Fruit fly (Drosophila melanogaster): ENCODE data around the gene CG32816.

Gene CG32816

DNA sequence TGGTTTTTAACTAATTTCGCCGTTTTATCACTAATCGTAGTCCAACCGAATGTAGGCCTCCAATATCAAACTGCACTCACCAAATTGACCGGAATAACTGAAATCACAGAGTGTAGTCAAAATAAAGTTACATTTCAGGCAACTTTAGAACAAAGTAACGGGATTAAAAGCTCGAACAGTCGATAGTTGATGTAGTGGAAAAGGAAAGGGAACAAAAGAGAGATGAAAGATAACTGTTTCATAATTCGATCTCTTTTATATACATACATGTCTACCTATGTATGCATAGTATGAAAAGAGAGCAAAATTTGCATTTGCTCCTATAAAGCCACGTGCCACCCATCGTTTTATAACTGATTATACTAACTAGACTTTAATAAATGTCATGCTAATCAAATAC lies at the start of gene CG32816:
Gene CG32816 (minus strand): TSS at position 101 of the 400 bp plus-strand sequence.
- TF ChIP-seq CG7368 (GFP tag; optimal IDR thresholded peaks at IDR 0.05) (no peak), net (GFP tag; optimal IDR thresholded peaks at IDR 0.05) (no peak), svp (GFP tag) (no peak), CG11902 (GFP tag; optimal IDR thresholded peaks at IDR 0.05) (no peak)

- TF ChIP-seq ss (GFP tag; optimal IDR thresholded peaks at IDR 0.05) (no peak), CG6854 (GFP tag; optimal IDR thresholded peaks at IDR 0.05) (no peak)
Measured at dm6 chrX:518858-519257, 48.3 kb upstream of the CG32816 start.

DNA sequence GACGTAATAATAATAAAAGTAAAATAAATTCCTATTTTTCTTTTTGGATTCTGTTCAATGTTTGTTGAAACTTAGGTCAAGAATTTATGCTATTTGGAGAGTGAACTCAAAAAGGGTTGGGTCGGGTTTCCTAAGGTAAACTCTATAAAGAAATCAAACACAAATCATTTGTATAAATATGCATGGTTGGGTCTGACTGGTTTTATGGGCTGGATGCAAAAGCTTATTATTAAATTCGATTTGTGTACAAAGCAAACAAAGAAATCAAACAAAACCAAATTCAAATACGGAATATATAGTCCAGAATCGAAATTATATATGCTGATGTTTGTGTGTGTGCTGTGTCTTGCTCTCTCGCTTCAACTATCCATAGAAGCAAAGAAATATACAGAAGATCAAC lies 45.1 kb upstream of the CG32816 start:
- TF ChIP-seq fd85E (GFP tag; optimal IDR thresholded peaks at IDR 0.05), result no peak
- peak; percentile 49 for TF ChIP-seq fkh (GFP tag; optimal IDR thresholded peaks at IDR 0.05)

DNA sequence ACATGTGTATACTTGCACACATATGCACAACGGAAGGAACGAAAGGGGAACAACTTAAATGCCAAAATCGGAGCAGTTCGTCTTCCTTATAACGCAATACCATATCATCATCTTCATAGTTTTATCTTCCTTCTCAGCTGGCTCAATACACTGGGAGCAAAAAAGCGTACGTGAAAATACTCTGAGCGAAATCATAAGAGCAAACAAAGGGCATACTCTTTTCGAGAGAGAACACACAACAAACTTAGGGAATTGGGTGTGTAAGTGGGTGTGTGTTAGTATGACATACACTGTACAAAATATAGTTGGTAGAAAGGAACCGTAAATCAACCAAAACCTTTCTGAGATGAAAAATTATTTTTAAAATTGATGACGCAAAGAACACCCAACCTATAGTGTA lies 42.0 kb upstream of the CG32816 start:
- TF ChIP-seq svp (GFP tag) (peak; percentile 25), Eip78C (GFP tag) (peak; percentile 67), CG8119 (GFP tag; IDR thresholded peaks at IDR 0.05) (no peak)

DNA sequence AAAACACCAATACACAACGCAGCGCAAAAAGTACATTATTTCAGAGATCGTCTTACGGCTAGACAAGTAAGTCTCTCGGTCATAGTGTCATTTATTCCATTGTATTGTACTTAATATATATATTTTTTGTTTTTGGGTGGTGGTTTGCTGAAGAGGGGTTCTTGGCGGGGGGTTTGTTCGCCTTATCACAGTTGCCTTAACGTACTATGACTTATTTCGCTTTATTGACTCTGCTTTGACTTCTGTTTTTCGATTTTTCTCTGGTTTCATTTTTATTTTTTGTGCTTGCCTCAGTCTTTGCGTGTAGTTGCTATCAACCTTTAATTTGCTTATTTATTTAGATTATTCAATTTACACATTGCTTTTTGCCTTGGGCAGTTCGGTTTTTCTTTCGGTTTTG lies 40.0 kb upstream of the CG32816 start:
- TF ChIP-seq vri (GFP tag; optimal IDR thresholded peaks at IDR 0.05) (peak; percentile 55), fkh (GFP tag; optimal IDR thresholded peaks at IDR 0.05) (peak; percentile 53), Blimp-1 (GFP tag; optimal IDR thresholded peaks at IDR 0.05) (no peak), svp (GFP tag) (peak; percentile 94)

dm6 chrX:509117-509516 lies 38.6 kb upstream of the CG32816 start, which contains the start of gene arg:
TSS of gene arg (plus strand) at chrX:509435.
- TF ChIP-seq Sox102F (GFP tag; optimal IDR thresholded peaks at IDR 0.05), result no peak
- no peak for TF ChIP-seq esn (GFP tag; optimal IDR thresholded peaks at IDR 0.05)
- TF ChIP-seq CG10669 (GFP tag; optimal IDR thresholded peaks at IDR 0.05), result no peak
- TF ChIP-seq CG6792 (GFP tag; optimal IDR thresholded peaks at IDR 0.05), result no peak
- no peak for TF ChIP-seq Sox15 (GFP tag; optimal IDR thresholded peaks at IDR 0.05)
- no peak for TF ChIP-seq CG32006 (GFP tag; optimal IDR thresholded peaks at IDR 0.05)
- no peak for TF ChIP-seq lz (GFP tag; optimal IDR thresholded peaks at IDR 0.05)
- no peak for TF ChIP-seq cyc (GFP tag; optimal IDR thresholded peaks at IDR 0.05)
- no peak for TF ChIP-seq Eip75B (GFP tag; optimal IDR thresholded peaks at IDR 0.05)
- peak; percentile 82 for TF ChIP-seq svp (GFP tag)
- TF ChIP-seq CG31627 (GFP tag; optimal IDR thresholded peaks at IDR 0.05), result no peak
- no peak for TF ChIP-seq salr (GFP tag; optimal IDR thresholded peaks at IDR 0.05)
- no peak for TF ChIP-seq CG11294 (GFP tag; IDR thresholded peaks at IDR 0.05)
- TF ChIP-seq dsx (GFP tag; optimal IDR thresholded peaks at IDR 0.05; ENCODE audit: poor library complexity, severe bottlenecking), result peak; percentile 55
- no peak for TF ChIP-seq ss (GFP tag; optimal IDR thresholded peaks at IDR 0.05)

DNA sequence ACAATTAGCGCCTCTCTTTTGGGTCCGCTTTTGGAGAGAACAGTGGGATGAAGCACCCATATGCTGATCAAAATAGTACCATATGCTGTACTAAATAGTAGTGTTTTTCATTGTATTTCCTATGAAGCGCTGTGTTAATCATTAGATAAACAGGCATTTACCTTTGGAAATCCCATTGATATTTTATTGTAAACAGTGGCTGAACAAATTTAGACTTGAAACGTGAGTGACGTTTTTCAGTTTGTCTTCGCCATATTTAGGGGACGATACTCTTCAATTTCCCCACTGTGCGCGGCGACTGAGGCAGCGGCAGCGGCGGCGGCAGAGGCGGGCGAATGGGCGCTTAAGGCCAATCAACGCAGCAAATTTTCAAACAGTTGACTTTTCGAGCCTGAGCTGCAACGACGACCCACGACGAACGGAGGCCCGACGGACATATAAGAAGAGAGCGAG lies 29.1 kb upstream of the CG32816 start:
- TF ChIP-seq Eip75B (GFP tag; optimal IDR thresholded peaks at IDR 0.05), result no peak
- TF ChIP-seq esn (GFP tag; optimal IDR thresholded peaks at IDR 0.05), result peak; percentile 73
- peak; percentile 3 for TF ChIP-seq fd85E (GFP tag; optimal IDR thresholded peaks at IDR 0.05)
- TF ChIP-seq CG32006 (GFP tag; optimal IDR thresholded peaks at IDR 0.05), result peak; percentile 90
- TF ChIP-seq Sox15 (GFP tag; optimal IDR thresholded peaks at IDR 0.05), result peak; percentile 53
- TF ChIP-seq ss (GFP tag; optimal IDR thresholded peaks at IDR 0.05), result peak; percentile 14 to 63
- peak; percentile 41 for TF ChIP-seq CG16779 (tag; optimal IDR thresholded peaks at IDR 0.05)
- peak; percentile 70 for TF ChIP-seq cyc (GFP tag; optimal IDR thresholded peaks at IDR 0.05)
- TF ChIP-seq Eip78C (GFP tag), result peak; percentile 95
- peak; percentile 67 for TF ChIP-seq CG31627 (GFP tag; optimal IDR thresholded peaks at IDR 0.05)
- TF ChIP-seq CG10669 (GFP tag; optimal IDR thresholded peaks at IDR 0.05), result peak; percentile 74
- TF ChIP-seq CG8632 (GFP tag; optimal IDR thresholded peaks at IDR 0.05), result peak; percentile 59
- TF ChIP-seq achi (GFP tag; optimal IDR thresholded peaks at IDR 0.05), result peak; percentile 68
- no peak for TF ChIP-seq Hr39 (GFP tag; optimal IDR thresholded peaks at IDR 0.05)
- peak; percentile 64 for TF ChIP-seq CG34406 (GFP tag; optimal IDR thresholded peaks at IDR 0.05)
- peak; percentile 78 for TF ChIP-seq CG8119 (GFP tag; IDR thresholded peaks at IDR 0.05)
- peak; percentile 51 for TF ChIP-seq CG10631 (GFP tag; optimal IDR thresholded peaks at IDR 0.05)
- TF ChIP-seq Sox14 (GFP tag; optimal IDR thresholded peaks at IDR 0.05), result peak; percentile 79
- TF ChIP-seq svp (GFP tag), result peak; percentile 90
- TF ChIP-seq Ets21C (GFP tag; optimal IDR thresholded peaks at IDR 0.05), result peak; percentile 70
- no peak for TF ChIP-seq Hr38 (GFP tag; optimal IDR thresholded peaks at IDR 0.05)
- peak; percentile 10 for TF ChIP-seq CG11902 (GFP tag; optimal IDR thresholded peaks at IDR 0.05)
- peak; percentile 59; the same call in 1 of the 2 replicates for TF ChIP-seq Gug (GFP tag; IDR thresholded peaks at IDR 0.05)
- peak; percentile 4 for TF ChIP-seq Eip93F (GFP tag; optimal IDR thresholded peaks at IDR 0.05)
- TF ChIP-seq CG6163 (GFP tag; IDR thresholded peaks at IDR 0.05), result peak; percentile 60; the same call in 2 of the 3 replicates
- TF ChIP-seq dsx (GFP tag; optimal IDR thresholded peaks at IDR 0.05; ENCODE audit: poor library complexity, severe bottlenecking), result peak; percentile 70
- peak; percentile 82 for TF ChIP-seq CG15336 (GFP tag; IDR thresholded peaks at IDR 0.05)

Measured in whole organism, prepupa.